Worm (Caenorhabditis elegans): ENCODE results near the gene srab-3.

Gene srab-3

ce11 chrV:5072082-5072481, 35.6 kb downstream of the srab-3 start, which contains the start of gene Y58A7A.2:
Gene Y58A7A.2 (minus strand): TSS chrV:5072182.
- TF ChIP-seq snpc-4 (tag; optimal IDR thresholded peaks at IDR 0.05) (no peak), gmeb-1 (tag; optimal IDR thresholded peaks at IDR 0.05) (no peak)

- TF ChIP-seq aly-2 (tag; optimal IDR thresholded peaks at IDR 0.05) (no peak), unc-55 (GFP tag; optimal IDR thresholded peaks at IDR 0.05) (no peak), ama-1 (optimal IDR thresholded peaks at IDR 0.05) (no peak), mdl-1 (tag; optimal IDR thresholded peaks at IDR 0.05) (no peak), skn-1 (tag; optimal IDR thresholded peaks at IDR 0.05) (no peak), nhr-10 (tag; optimal IDR thresholded peaks at IDR 0.05) (no peak), Y55F3AM.14 (GFP tag; optimal IDR thresholded peaks at IDR 0.05) (no peak), zag-1 (tag; optimal IDR thresholded peaks at IDR 0.05) (no peak), sma-9 (GFP tag; optimal IDR thresholded peaks at IDR 0.05) (no peak), sma-9 (tag; optimal IDR thresholded peaks at IDR 0.05) (no peak), ceh-16 (tag; optimal IDR thresholded peaks at IDR 0.05) (no peak), ztf-4 (tag; optimal IDR thresholded peaks at IDR 0.05) (no peak), mbf-1 (tag; optimal IDR thresholded peaks at IDR 0.05) (no peak), ztf-1 (GFP tag; conservative IDR thresholded peaks at IDR 0.05) (no peak), sem-4 (tag; optimal IDR thresholded peaks at IDR 0.05) (no peak), lin-39 (tag; optimal IDR thresholded peaks at IDR 0.05) (no peak), nhr-6 (tag; optimal IDR thresholded peaks at IDR 0.05) (no peak), unc-39 (tag; optimal IDR thresholded peaks at IDR 0.05) (no peak), crh-2 (tag; optimal IDR thresholded peaks at IDR 0.05) (no peak), ceh-82 (tag; optimal IDR thresholded peaks at IDR 0.05) (no peak)
Observed at ce11 chrV:5069440-5069839, 38.3 kb downstream of the srab-3 start, which contains the start of gene Y58A7A.1. Gene Y58A7A.1 (minus strand): TSS chrV:5069540.

ce11 chrV:5067390-5067789, 40.3 kb downstream of the srab-3 start:
- TF ChIP-seq crh-2 (tag; optimal IDR thresholded peaks at IDR 0.05): peak; percentile 58
- TF ChIP-seq lin-39 (tag; optimal IDR thresholded peaks at IDR 0.05): no peak
- no peak for TF ChIP-seq ztf-4 (tag; optimal IDR thresholded peaks at IDR 0.05)
- peak; percentile 86 for TF ChIP-seq fos-1 (tag; optimal IDR thresholded peaks at IDR 0.05)
- no peak for TF ChIP-seq C34F6.9 (tag; optimal IDR thresholded peaks at IDR 0.05)
- TF ChIP-seq nhr-12 (tag; optimal IDR thresholded peaks at IDR 0.05): no peak
- TF ChIP-seq skn-1 (tag; optimal IDR thresholded peaks at IDR 0.05): no peak
- no peak for TF ChIP-seq unc-55 (GFP tag; optimal IDR thresholded peaks at IDR 0.05)

ce11 chrV:5064761-5065421, 42.8 kb downstream of the srab-3 start, which contains the start of gene mlk-1:
Gene mlk-1 (minus strand): TSS chrV:5064811.
- TF ChIP-seq nhr-6 (tag; optimal IDR thresholded peaks at IDR 0.05) (peak; percentile 81), ZK546.5 (tag; optimal IDR thresholded peaks at IDR 0.05) (no peak), lin-39 (tag; optimal IDR thresholded peaks at IDR 0.05) (no peak), nhr-21 (tag; optimal IDR thresholded peaks at IDR 0.05) (peak; percentile 46), nhr-237 (tag; optimal IDR thresholded peaks at IDR 0.05) (no peak), nhr-10 (tag; optimal IDR thresholded peaks at IDR 0.05) (no peak), sma-9 (GFP tag; optimal IDR thresholded peaks at IDR 0.05) (peak; percentile 60), sma-9 (tag; optimal IDR thresholded peaks at IDR 0.05) (no peak), unc-39 (tag; optimal IDR thresholded peaks at IDR 0.05) (no peak), nhr-12 (tag; optimal IDR thresholded peaks at IDR 0.05) (no peak), ama-1 (optimal IDR thresholded peaks at IDR 0.05) (peak; percentile 68), skn-1 (tag; optimal IDR thresholded peaks at IDR 0.05) (no peak), lin-13 (GFP tag; optimal IDR thresholded peaks at IDR 0.05) (peak; percentile 20), elt-3 (tag; optimal IDR thresholded peaks at IDR 0.05) (no peak), lsy-2 (tag; optimal IDR thresholded peaks at IDR 0.05) (peak; percentile 17 to 71), unc-62 (GFP tag; optimal IDR thresholded peaks at IDR 0.05) (no peak), R02D3.7 (tag; optimal IDR thresholded peaks at IDR 0.05) (no peak), nhr-11 (tag; optimal IDR thresholded peaks at IDR 0.05) (no peak), mdl-1 (tag; optimal IDR thresholded peaks at IDR 0.05) (peak; percentile 4 to 62), blmp-1 (tag; optimal IDR thresholded peaks at IDR 0.05; ENCODE audit: insufficient read depth) (peak; percentile 77), nhr-129 (tag; optimal IDR thresholded peaks at IDR 0.05) (peak; percentile 86), fos-1 (tag; optimal IDR thresholded peaks at IDR 0.05) (peak; percentile 43), sem-4 (tag; optimal IDR thresholded peaks at IDR 0.05) (no peak), crh-2 (tag; optimal IDR thresholded peaks at IDR 0.05) (peak; percentile 44), F13H6.1 (tag; optimal IDR thresholded peaks at IDR 0.05) (peak; percentile 86), unc-55 (GFP tag; optimal IDR thresholded peaks at IDR 0.05) (peak; percentile 88), nhr-23 (tag; optimal IDR thresholded peaks at IDR 0.05) (no peak), egl-27 (tag; optimal IDR thresholded peaks at IDR 0.05) (no peak), C34F6.9 (tag; optimal IDR thresholded peaks at IDR 0.05) (peak; percentile 82), ceh-82 (tag; optimal IDR thresholded peaks at IDR 0.05) (no peak), nhr-25 (tag; optimal IDR thresholded peaks at IDR 0.05) (peak; percentile 70), ceh-16 (tag; optimal IDR thresholded peaks at IDR 0.05) (no peak), ztf-11 (tag; optimal IDR thresholded peaks at IDR 0.05) (no peak), mbf-1 (tag; optimal IDR thresholded peaks at IDR 0.05) (no peak), sma-3 (GFP tag; optimal IDR thresholded peaks at IDR 0.05) (no peak), peb-1 (tag; optimal IDR thresholded peaks at IDR 0.05) (no peak), mab-5 (tag; optimal IDR thresholded peaks at IDR 0.05) (no peak), nhr-77 (tag; optimal IDR thresholded peaks at IDR 0.05) (no peak), gmeb-1 (tag; optimal IDR thresholded peaks at IDR 0.05) (no peak), ztf-1 (GFP tag; conservative IDR thresholded peaks at IDR 0.05) (no peak)
